Worm (Caenorhabditis elegans) whole organism, L4 larva: ENCODE measurements around the gene F35D2.3.

Experiments
- Y48G9A.11 ChIP-seq: fragments of 200-800 bp; sonication (Bioruptor generic); IDR thresholded peaks from 2 replicates; pipeline ENCODE4 v1.3.6; 2022; ENCODE audit warnings: missing genetic modification reagents, missing genetic modification characterization, missing compliant biosample characterization
- ZK337.2 ChIP-seq: fragments of 200-800 bp; sonication (Bioruptor generic); IDR thresholded peaks from 2 replicates; pipeline ENCODE4 v1.3.6; 2022; ENCODE audit warnings: missing genetic modification reagents, missing genetic modification characterization, missing compliant biosample characterization
- aha-1 ChIP-seq: fragments of 150-350 bp; peaks from one replicate; lab custom pipeline; 2014; ENCODE audit warnings: missing biosample characterization, missing genetic modification characterization
- ceh-28 ChIP-seq: fragments of 150-350 bp; optimal IDR thresholded peaks from 2 replicates; lab custom pipeline; 2014; ENCODE audit warnings: missing biosample characterization, missing genetic modification reagents, missing genetic modification characterization
- ctbp-1 ChIP-seq: fragments of 200-800 bp; sonication (Bioruptor generic); IDR thresholded peaks from 2 replicates; pipeline ENCODE4 v1.3.6; 2022; ENCODE audit warnings: missing genetic modification reagents, missing genetic modification characterization, missing compliant biosample characterization
- daf-16 ChIP-seq, 3 experiments: sonication (generic microtip); optimal IDR thresholded peaks; 2 replicates each; lab custom pipeline; 2016 to 2017; ENCODE audit warnings: missing genetic modification characterization in 3 of 3, missing genetic modification reagents in 3 of 3, mild to moderate bottlenecking in 2 of 3, missing compliant biosample characterization in 2 of 3, missing biosample characterization in 1 of 3, moderate library complexity in 1 of 3
- daf-8 ChIP-seq: fragments of 200-800 bp; sonication (Bioruptor generic); IDR thresholded peaks from 2 replicates; pipeline ENCODE4 v1.3.6; 2022; ENCODE audit warnings: missing genetic modification characterization, missing compliant biosample characterization
- duxl-1 ChIP-seq: sonication (generic microtip); optimal IDR thresholded peaks from 2 replicates; lab custom pipeline; 2016; ENCODE audit warnings: mild to moderate bottlenecking, missing genetic modification characterization, moderate library complexity, missing compliant biosample characterization; ENCODE audit not compliant: poor library complexity
- egl-43 ChIP-seq: fragments of 200-800 bp; sonication (Bioruptor generic); IDR thresholded peaks from 2 replicates; pipeline ENCODE4 v1.3.6; 2022; ENCODE audit warnings: missing genetic modification reagents, missing genetic modification characterization, missing compliant biosample characterization
- fkh-10 ChIP-seq: fragments of 150-350 bp; optimal IDR thresholded peaks from 2 replicates; lab custom pipeline; 2014; ENCODE audit warnings: missing biosample characterization, missing genetic modification reagents, missing genetic modification characterization
- fos-1 ChIP-seq: fragments of 150-350 bp; optimal IDR thresholded peaks from 2 replicates; lab custom pipeline; 2014; ENCODE audit warnings: missing biosample characterization, missing genetic modification characterization
- hif-1 ChIP-seq, 2 experiments: sonication (generic microtip); optimal IDR thresholded peaks; 2 replicates each; lab custom pipeline; 2016 to 2017; ENCODE audit warnings: missing compliant biosample characterization in 2 of 2, missing genetic modification characterization in 2 of 2, missing genetic modification reagents in 2 of 2, missing genotype in 2 of 2, mild to moderate bottlenecking in 1 of 2
- hmg-1.1 ChIP-seq: fragments of 200-800 bp; sonication (Bioruptor generic); IDR thresholded peaks from 2 replicates; pipeline ENCODE4 v1.3.6; 2022; ENCODE audit warnings: missing genetic modification reagents, missing genetic modification characterization, missing compliant biosample characterization
- jun-1 ChIP-seq: fragments of 150-350 bp; optimal IDR thresholded peaks from 2 replicates; lab custom pipeline; 2014; ENCODE audit warnings: missing biosample characterization, missing genetic modification reagents, missing genetic modification characterization
- lin-39 ChIP-seq: fragments of 150-350 bp; optimal IDR thresholded peaks from 2 replicates; lab custom pipeline; 2014; ENCODE audit warnings: missing biosample characterization, missing genetic modification reagents, missing genetic modification characterization
- madf-5 ChIP-seq, 2 experiments: fragments of 200-800 bp; sonication (Bioruptor generic); IDR thresholded peaks; 2 replicates each; pipeline ENCODE4 v1.3.6; 2022; ENCODE audit warnings: missing compliant biosample characterization in 2 of 2, missing genetic modification characterization in 2 of 2
- nhr-28 ChIP-seq: fragments of 150-350 bp; optimal IDR thresholded peaks from 2 replicates; lab custom pipeline; 2014; ENCODE audit warnings: missing biosample characterization, missing genetic modification characterization
- nhr-41 ChIP-seq: fragments of 200-800 bp; sonication (Bioruptor generic); IDR thresholded peaks from 2 replicates; pipeline ENCODE4 v1.3.6; 2022; ENCODE audit warnings: missing genetic modification reagents, missing genetic modification characterization, missing compliant biosample characterization
- nhr-48 ChIP-seq: sonication (generic microtip); optimal IDR thresholded peaks from 2 replicates; lab custom pipeline; 2016; ENCODE audit warnings: mild to moderate bottlenecking, missing genetic modification characterization, missing compliant biosample characterization
- nhr-6 ChIP-seq: fragments of 150-350 bp; optimal IDR thresholded peaks from 2 replicates; lab custom pipeline; 2014; ENCODE audit warnings: missing biosample characterization, missing genetic modification characterization
- nhr-76 ChIP-seq: fragments of 150-350 bp; optimal IDR thresholded peaks from 2 replicates; lab custom pipeline; 2014; ENCODE audit warnings: missing biosample characterization, missing genetic modification characterization
- nhr-77 ChIP-seq: fragments of 150-350 bp; optimal IDR thresholded peaks from 2 replicates; lab custom pipeline; 2014; ENCODE audit warnings: missing biosample characterization, missing genetic modification characterization
- pha-4 ChIP-seq, 2 experiments: fragments of 150-350 bp in 1 of 2; fragments of 200-800 bp in 1 of 2; sonication (Bioruptor generic) in 1 of 2; IDR thresholded peaks in 1 of 2; optimal IDR thresholded peaks in 1 of 2; 2 replicates each; pipeline versions ENCODE4 v1.3.6 to Lab custom; 2014 to 2022; ENCODE audit warnings: missing genetic modification characterization in 2 of 2, missing genetic modification reagents in 2 of 2, missing biosample characterization in 1 of 2, missing compliant biosample characterization in 1 of 2
- snpc-4 ChIP-seq: fragments of 150-350 bp; optimal IDR thresholded peaks from 2 replicates; lab custom pipeline; 2014; ENCODE audit warnings: missing biosample characterization, missing genetic modification characterization
- unc-130 ChIP-seq: sonication (generic microtip); optimal IDR thresholded peaks from 2 replicates; lab custom pipeline; 2016; ENCODE audit warnings: missing genetic modification reagents, missing genetic modification characterization, missing compliant biosample characterization
- unc-39 ChIP-seq: sonication (generic microtip); optimal IDR thresholded peaks from 2 replicates; lab custom pipeline; 2017; ENCODE audit warnings: missing biosample characterization, missing genetic modification characterization
- unc-62 ChIP-seq, 3 experiments: fragments of 150-350 bp in 1 of 3; sonication (generic microtip); optimal IDR thresholded peaks in 2 of 3; peaks in 1 of 3; 1 replicate in 1 of 3; 2 replicates in 2 of 3; lab custom pipeline; 2014 to 2017; ENCODE audit warnings: missing biosample characterization in 3 of 3, missing genetic modification characterization in 3 of 3, missing genetic modification reagents in 3 of 3, missing genotype in 1 of 3
- vab-7 ChIP-seq: fragments of 200-800 bp; sonication (Bioruptor generic); IDR thresholded peaks from 2 replicates; pipeline ENCODE4 v1.3.6; 2022; ENCODE audit warnings: missing genetic modification reagents, missing genetic modification characterization, missing compliant biosample characterization
- zip-11 ChIP-seq: fragments of 200-800 bp; sonication (Bioruptor generic); IDR thresholded peaks from 2 replicates; pipeline ENCODE4 v1.3.6; 2022; ENCODE audit warnings: missing genetic modification characterization, missing compliant biosample characterization

F35D2.3 gene

ce11 chrII:7557981-7558380, 12.4 kb upstream of the F35D2.3 start (continued):
- no peak for TF ChIP-seq daf-16 (GFP tag; optimal IDR thresholded peaks at IDR 0.05; lab: Kevin White, UChicago)
- TF ChIP-seq daf-16 (tag; optimal IDR thresholded peaks at IDR 0.05; lab: Kevin White, UChicago) = peak; percentile 77
- TF ChIP-seq nhr-48 (tag; lab: Kevin White, UChicago) = peak; percentile 17

ce11 chrII:7558864-7559263, 11.5 kb upstream of the F35D2.3 start:
- TF ChIP-seq nhr-77 (tag; lab: Kevin White, UChicago) = no peak
- peak; percentile 92 for TF ChIP-seq fkh-10 (GFP tag; lab: Kevin White, UChicago)
- no peak for TF ChIP-seq ceh-28 (tag; lab: Kevin White, UChicago)
- no peak for TF ChIP-seq hmg-1.1 (GFP tag; lab: Robert Waterston, UW)
- no peak for TF ChIP-seq pha-4 (GFP tag; IDR thresholded peaks at IDR 0.05; lab: Robert Waterston, UW)
- no peak for TF ChIP-seq pha-4 (tag; optimal IDR thresholded peaks at IDR 0.05; lab: Kevin White, UChicago)
- no peak for TF ChIP-seq vab-7 (GFP tag; lab: Robert Waterston, UW)

DNA sequence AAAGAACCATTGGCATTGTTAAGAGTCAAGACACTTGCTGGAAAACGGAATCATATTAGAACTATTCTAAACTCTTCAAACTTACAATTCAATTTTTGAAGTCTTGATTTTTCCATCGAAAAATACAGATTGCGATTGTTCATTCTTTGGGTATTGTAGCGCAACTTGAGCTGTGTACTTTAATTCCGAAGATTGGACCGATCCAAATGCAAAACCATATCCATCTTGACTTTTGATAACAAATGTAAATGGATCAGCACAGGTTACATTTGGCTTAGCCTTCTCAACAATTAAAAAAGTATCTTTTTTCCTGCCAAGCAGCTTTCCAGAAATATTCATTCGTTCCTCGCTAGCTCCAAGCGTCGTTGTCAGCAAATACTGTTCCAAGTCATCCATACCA, 9.6 kb upstream of the F35D2.3 start:
- no peak for TF ChIP-seq nhr-6
- TF ChIP-seq snpc-4 (tag; lab: Kevin White, UChicago) = no peak
- TF ChIP-seq hif-1 (tag; optimal IDR thresholded peaks at IDR 0.05; lab: Kevin White, UChicago) = no peak
- no peak for TF ChIP-seq nhr-28 (tag; lab: Kevin White, UChicago)
- TF ChIP-seq nhr-76 (tag; lab: Kevin White, UChicago) = no peak
- TF ChIP-seq unc-62 (GFP tag; optimal IDR thresholded peaks at IDR 0.05 in 1 of 2; lab: Kevin White, UChicago) = peak in 1 of 2 experiments; percentile 96
- TF ChIP-seq unc-62 (tag; optimal IDR thresholded peaks at IDR 0.05; lab: Kevin White, UChicago) = no peak
- no peak for TF ChIP-seq vab-7 (GFP tag; lab: Robert Waterston, UW)
- no peak for TF ChIP-seq egl-43 (GFP tag; lab: Robert Waterston, UW)

- no peak for TF ChIP-seq nhr-28 (tag; lab: Kevin White, UChicago)
- no peak for TF ChIP-seq Y48G9A.11
- no peak for TF ChIP-seq daf-8
- TF ChIP-seq unc-130 (GFP tag; lab: Kevin White, UChicago) = no peak
- TF ChIP-seq ctbp-1 (GFP tag; lab: Robert Waterston, UW) = no peak
Measured at ce11 chrII:7561494-7561893, 8.9 kb upstream of the F35D2.3 start, which contains the start of the genes ZK1290.11 and ZK1290.1. TSS of gene ZK1290.11 (minus strand) at chrII:7561594. TSS of gene ZK1290.1 (plus strand) at chrII:7561764.

- TF ChIP-seq lin-39 (no peak), nhr-41 (GFP tag; lab: Robert Waterston, UW) (no peak), zip-11 (GFP tag; lab: Robert Waterston, UW) (no peak), unc-62 (GFP tag; optimal IDR thresholded peaks at IDR 0.05 in 1 of 2; lab: Kevin White, UChicago) (peak in 1 of 2 experiments; percentile 87), unc-62 (tag; optimal IDR thresholded peaks at IDR 0.05; lab: Kevin White, UChicago) (no peak), duxl-1 (no peak), fos-1 (tag; lab: Kevin White, UChicago) (no peak), unc-39 (tag; lab: Kevin White, UChicago) (no peak)
Measured at ce11 chrII:7562616-7563015, 7.8 kb upstream of the F35D2.3 start.

ce11 chrII:7570820-7571219, 415 bp downstream of the F35D2.3 start:
- no peak for TF ChIP-seq jun-1 (tag; lab: Kevin White, UChicago)
- 0 out of 4 replicates have a peak, but pooled peaks of 1 of the 2 experiments have one; percentile 13 for TF ChIP-seq madf-5 (GFP tag; IDR thresholded peaks at IDR 0.05; lab: Robert Waterston, UW)
- no peak for TF ChIP-seq nhr-77 (tag; lab: Kevin White, UChicago)

ce11 chrII:7574143-7574542, 3.7 kb downstream of the F35D2.3 start, which contains the start of gene F35D2.2:
TSS of gene F35D2.2 (plus strand) at chrII:7574443.
- no peak for TF ChIP-seq ZK337.2 (GFP tag; lab: Robert Waterston, UW)
- TF ChIP-seq aha-1 (tag; lab: Kevin White, UChicago) = peak; percentile 53
